Worm (Caenorhabditis elegans): ENCODE results near the gene dhs-6.

The dhs-6 gene

ce11 chrII:5594210-5594764 is 24.8 kb downstream of the dhs-6 start, which contains the start of gene ttc-4:
Gene ttc-4 (plus strand): TSS chrII:5594714.
- TF ChIP-seq unc-62 (GFP tag; optimal IDR thresholded peaks at IDR 0.05) = no peak

- TF ChIP-seq unc-62 (GFP tag; optimal IDR thresholded peaks at IDR 0.05) = no peak
Measured at ce11 chrII:5593377-5593932, 25.7 kb downstream of the dhs-6 start, which contains the start of gene cdc-14. Gene cdc-14 (minus strand): TSS chrII:5593427.

- TF ChIP-seq unc-62 (GFP tag; optimal IDR thresholded peaks at IDR 0.05) = no peak
Measured at ce11 chrII:5592857-5593256, 26.3 kb downstream of the dhs-6 start.

- no peak for TF ChIP-seq unc-62 (GFP tag; optimal IDR thresholded peaks at IDR 0.05)
Measured at ce11 chrII:5591558-5591957, 27.6 kb downstream of the dhs-6 start.

ce11 chrII:5589690-5590089 is 29.4 kb downstream of the dhs-6 start, which contains the start of gene C17G10.13:
Gene C17G10.13 (minus strand): TSS chrII:5589790.
- TF ChIP-seq unc-62 (GFP tag; optimal IDR thresholded peaks at IDR 0.05) = no peak

- no peak for TF ChIP-seq unc-62 (GFP tag; optimal IDR thresholded peaks at IDR 0.05)
Measured at ce11 chrII:5587794-5588193, 31.3 kb downstream of the dhs-6 start.

- TF ChIP-seq unc-62 (GFP tag; optimal IDR thresholded peaks at IDR 0.05) = no peak
Measured at ce11 chrII:5585788-5586187, 33.3 kb downstream of the dhs-6 start, which contains the start of gene lys-8. Gene lys-8 (plus strand): TSS chrII:5586178.

ce11 chrII:5582309-5582708 is 36.8 kb downstream of the dhs-6 start, which contains the start of gene T25E4.2:
Gene T25E4.2 (minus strand): TSS chrII:5582409.
- TF ChIP-seq unc-62 (GFP tag; optimal IDR thresholded peaks at IDR 0.05) = no peak

ce11 chrII:5579236-5579635 is 39.9 kb downstream of the dhs-6 start:
- TF ChIP-seq unc-62 (GFP tag; optimal IDR thresholded peaks at IDR 0.05) = no peak

ce11 chrII:5578714-5579113 is 40.4 kb downstream of the dhs-6 start:
- TF ChIP-seq unc-62 (GFP tag; optimal IDR thresholded peaks at IDR 0.05) = no peak

ce11 chrII:5578035-5578434 is 41.1 kb downstream of the dhs-6 start, which contains the start of gene T25E4.1:
Gene T25E4.1 (plus strand): TSS chrII:5578335.
- TF ChIP-seq unc-62 (GFP tag; optimal IDR thresholded peaks at IDR 0.05) = no peak

ce11 chrII:5577060-5577459 is 42.1 kb downstream of the dhs-6 start:
- TF ChIP-seq unc-62 (GFP tag; optimal IDR thresholded peaks at IDR 0.05) = no peak

ce11 chrII:5574925-5575324 is 44.2 kb downstream of the dhs-6 start:
- no peak for TF ChIP-seq unc-62 (GFP tag; optimal IDR thresholded peaks at IDR 0.05)

- TF ChIP-seq unc-62 (GFP tag; optimal IDR thresholded peaks at IDR 0.05) = no peak
Measured at ce11 chrII:5572082-5572746, 46.9 kb downstream of the dhs-6 start.

- TF ChIP-seq unc-62 (GFP tag; optimal IDR thresholded peaks at IDR 0.05) = no peak
Measured at ce11 chrII:5570272-5570671, 48.8 kb downstream of the dhs-6 start, which contains the start of the genes C17C3.1 and C17C3.15. Gene C17C3.1 (plus strand): TSS chrII:5570572. Gene C17C3.15 (plus strand): TSS chrII:5570654.

All from whole organism, dauer.